Worm (Caenorhabditis elegans) whole organism, late embryonic: ENCODE measurements around the gene Y37E11B.5.

ENCODE experiments used
- C38D4.7 ChIP-seq: fragments of 200-800 bp; sonication (Bioruptor generic); optimal IDR thresholded peaks from 2 replicates; lab custom pipeline; 2018; ENCODE audit warnings: mild to moderate bottlenecking, missing genetic modification characterization, moderate library complexity, missing compliant biosample characterization
- F13H6.1 ChIP-seq: sonication (generic microtip); optimal IDR thresholded peaks from 2 replicates; lab custom pipeline; 2016; ENCODE audit warnings: missing genetic modification characterization, missing compliant biosample characterization
- T23F11.4 ChIP-seq: fragments of 200-800 bp; sonication (Bioruptor generic); optimal IDR thresholded peaks from 2 replicates; lab custom pipeline; 2018; ENCODE audit warnings: mild to moderate bottlenecking, missing genetic modification characterization, missing compliant biosample characterization
- Y22D7AL.16 ChIP-seq: sonication (generic microtip); optimal IDR thresholded peaks from 2 replicates; lab custom pipeline; 2016; ENCODE audit warnings: missing genetic modification characterization, missing compliant biosample characterization
- ahr-1 ChIP-seq: sonication (generic microtip); optimal IDR thresholded peaks from 2 replicates; lab custom pipeline; 2016; ENCODE audit warnings: missing genetic modification characterization, missing compliant biosample characterization
- ama-1 ChIP-seq: fragments of 150-350 bp; optimal IDR thresholded peaks from 2 replicates; lab custom pipeline; 2014
- ceh-14 ChIP-seq: sonication (generic microtip); optimal IDR thresholded peaks from 2 replicates; lab custom pipeline; 2016; ENCODE audit warnings: missing genotype, missing genetic modification characterization, missing compliant biosample characterization
- ceh-18 ChIP-seq: sonication (generic microtip); optimal IDR thresholded peaks from 2 replicates; lab custom pipeline; 2016; ENCODE audit warnings: missing genetic modification characterization, missing compliant biosample characterization
- ceh-2 ChIP-seq: sonication (generic microtip); optimal IDR thresholded peaks from 2 replicates; lab custom pipeline; 2016; ENCODE audit warnings: missing genotype, missing genetic modification characterization, missing compliant biosample characterization
- ceh-22 ChIP-seq: sonication (generic microtip); optimal IDR thresholded peaks from 2 replicates; lab custom pipeline; 2017; ENCODE audit warnings: missing biosample characterization, missing genetic modification characterization
- ceh-24 ChIP-seq: sonication (generic microtip); optimal IDR thresholded peaks from 2 replicates; lab custom pipeline; 2016; ENCODE audit warnings: mild to moderate bottlenecking, missing genetic modification characterization, missing compliant biosample characterization
- ceh-31 ChIP-seq: sonication (generic microtip); optimal IDR thresholded peaks from 2 replicates; lab custom pipeline; 2016; ENCODE audit warnings: missing genetic modification characterization, missing compliant biosample characterization
- ceh-45 ChIP-seq: fragments of 200-800 bp; sonication (Bioruptor generic); IDR thresholded peaks from 2 replicates; pipeline ENCODE4 v1.3.6; 2022; ENCODE audit warnings: missing genetic modification reagents, missing genetic modification characterization, missing compliant biosample characterization
- ceh-6 ChIP-seq: fragments of 200-800 bp; sonication (Bioruptor generic); optimal IDR thresholded peaks from 2 replicates; lab custom pipeline; 2018; ENCODE audit warnings: mild to moderate bottlenecking, missing genetic modification characterization, missing compliant biosample characterization
- ceh-9 ChIP-seq: sonication (generic microtip); optimal IDR thresholded peaks from 2 replicates; lab custom pipeline; 2016; ENCODE audit warnings: mild to moderate bottlenecking, missing genetic modification characterization, inconsistent platforms, missing compliant biosample characterization
- dmd-4 ChIP-seq: sonication (generic microtip); optimal IDR thresholded peaks from 2 replicates; lab custom pipeline; 2016; ENCODE audit warnings: borderline replicate concordance, missing genetic modification characterization, missing compliant biosample characterization
- dve-1 ChIP-seq: sonication (generic microtip); optimal IDR thresholded peaks from 2 replicates; lab custom pipeline; 2017; ENCODE audit warnings: antibody characterized with exemption, mild to moderate bottlenecking, missing genetic modification characterization, missing compliant biosample characterization
- elt-2 ChIP-seq: sonication (generic microtip); optimal IDR thresholded peaks from 2 replicates; lab custom pipeline; 2016; ENCODE audit warnings: missing genetic modification reagents, missing genetic modification characterization, missing compliant biosample characterization
- ets-4 ChIP-seq: sonication (generic microtip); optimal IDR thresholded peaks from 2 replicates; lab custom pipeline; 2016; ENCODE audit warnings: missing genetic modification characterization, missing compliant biosample characterization
- eyg-1 ChIP-seq: sonication (generic microtip); optimal IDR thresholded peaks from 2 replicates; lab custom pipeline; 2016; ENCODE audit warnings: missing genotype, missing genetic modification characterization, missing compliant biosample characterization
- gmeb-2 ChIP-seq: sonication (generic microtip); optimal IDR thresholded peaks from 2 replicates; lab custom pipeline; 2016; ENCODE audit warnings: missing genetic modification characterization, inconsistent platforms, missing compliant biosample characterization
- hlh-13 ChIP-seq: fragments of 200-800 bp; sonication (Bioruptor generic); optimal IDR thresholded peaks from 2 replicates; lab custom pipeline; 2018; ENCODE audit warnings: mild to moderate bottlenecking, missing genetic modification characterization, missing compliant biosample characterization
- hlh-15 ChIP-seq: sonication (generic microtip); optimal IDR thresholded peaks from 2 replicates; lab custom pipeline; 2016; ENCODE audit warnings: missing genetic modification characterization, missing compliant biosample characterization
- hlh-30 ChIP-seq: sonication (generic microtip); optimal IDR thresholded peaks from 2 replicates; lab custom pipeline; 2017; ENCODE audit warnings: antibody characterized with exemption, missing genetic modification characterization, missing compliant biosample characterization; ENCODE audit not compliant: insufficient read depth
- hlh-6 ChIP-seq: sonication (generic microtip); optimal IDR thresholded peaks from 2 replicates; lab custom pipeline; 2016; ENCODE audit warnings: missing genotype, missing genetic modification characterization, missing compliant biosample characterization
- hlh-8 ChIP-seq: sonication (generic microtip); optimal IDR thresholded peaks from 2 replicates; lab custom pipeline; 2016; ENCODE audit warnings: missing genotype, missing genetic modification characterization, missing compliant biosample characterization
- lim-6 ChIP-seq: sonication (generic microtip); optimal IDR thresholded peaks from 2 replicates; lab custom pipeline; 2016; ENCODE audit warnings: missing genetic modification characterization, missing compliant biosample characterization
- lin-11 ChIP-seq: fragments of 200-800 bp; sonication (Bioruptor generic); optimal IDR thresholded peaks from 2 replicates; lab custom pipeline; 2018; ENCODE audit warnings: mild to moderate bottlenecking, missing genetic modification characterization, missing compliant biosample characterization
- madf-2 ChIP-seq: sonication (generic microtip); optimal IDR thresholded peaks from 2 replicates; lab custom pipeline; 2017; ENCODE audit warnings: missing genetic modification characterization, missing compliant biosample characterization
- mec-3 ChIP-seq: sonication (generic microtip); optimal IDR thresholded peaks from 2 replicates; lab custom pipeline; 2016; ENCODE audit warnings: borderline replicate concordance, missing genetic modification characterization, missing compliant biosample characterization
- nfya-1 ChIP-seq: sonication (generic microtip); optimal IDR thresholded peaks from 2 replicates; lab custom pipeline; 2017; ENCODE audit warnings: missing genetic modification characterization, mild to moderate bottlenecking, missing compliant biosample characterization, antibody characterized with exemption, moderate library complexity
- nhr-11 ChIP-seq: fragments of 150-350 bp; optimal IDR thresholded peaks from 2 replicates; lab custom pipeline; 2014; ENCODE audit warnings: missing biosample characterization, missing genetic modification characterization
- nhr-232 ChIP-seq: sonication (generic microtip); optimal IDR thresholded peaks from 2 replicates; lab custom pipeline; 2016; ENCODE audit warnings: missing genetic modification characterization, missing compliant biosample characterization
- odd-2 ChIP-seq: sonication (generic microtip); optimal IDR thresholded peaks from 2 replicates; lab custom pipeline; 2017; ENCODE audit warnings: antibody characterized with exemption, mild to moderate bottlenecking, missing genetic modification characterization, missing compliant biosample characterization
- pag-3 ChIP-seq: sonication (generic microtip); optimal IDR thresholded peaks from 2 replicates; lab custom pipeline; 2016; ENCODE audit warnings: missing compliant biosample characterization, missing genetic modification characterization, borderline replicate concordance
- pat-9 ChIP-seq: fragments of 200-800 bp; sonication (Bioruptor generic); optimal IDR thresholded peaks from 2 replicates; lab custom pipeline; 2018; ENCODE audit warnings: mild to moderate bottlenecking, missing genetic modification characterization, moderate library complexity, missing compliant biosample characterization
- pax-1 ChIP-seq: fragments of 150-350 bp; optimal IDR thresholded peaks from 2 replicates; lab custom pipeline; 2014; ENCODE audit warnings: missing biosample characterization, missing genetic modification characterization
- pha-2 ChIP-seq: sonication (generic microtip); optimal IDR thresholded peaks from 2 replicates; lab custom pipeline; 2017; ENCODE audit warnings: mild to moderate bottlenecking, missing genetic modification characterization, missing compliant biosample characterization
- pha-4 ChIP-seq: fragments of 150-350 bp; optimal IDR thresholded peaks from 2 replicates; lab custom pipeline; 2018; ENCODE audit warnings: missing biosample characterization, missing genetic modification reagents, missing genetic modification characterization
- pqm-1 ChIP-seq: sonication (generic microtip); optimal IDR thresholded peaks from 2 replicates; lab custom pipeline; 2016; ENCODE audit warnings: missing genetic modification characterization, missing compliant biosample characterization
- pros-1 ChIP-seq: fragments of 150-350 bp; optimal IDR thresholded peaks from 2 replicates; lab custom pipeline; 2014; ENCODE audit warnings: missing biosample characterization, missing genetic modification reagents, missing genetic modification characterization
- ref-2 ChIP-seq: sonication (generic microtip); optimal IDR thresholded peaks from 2 replicates; lab custom pipeline; 2016; ENCODE audit warnings: missing genetic modification characterization, missing compliant biosample characterization
- rnt-1 ChIP-seq: sonication (generic microtip); optimal IDR thresholded peaks from 2 replicates; lab custom pipeline; 2016; ENCODE audit warnings: missing genetic modification characterization, missing compliant biosample characterization
- syd-9 ChIP-seq: sonication (generic microtip); optimal IDR thresholded peaks from 2 replicates; lab custom pipeline; 2016; ENCODE audit warnings: mild to moderate bottlenecking, missing genetic modification characterization, moderate library complexity, missing compliant biosample characterization
- tbx-2 ChIP-seq: sonication (generic microtip); optimal IDR thresholded peaks from 2 replicates; lab custom pipeline; 2016; ENCODE audit warnings: missing genetic modification characterization, missing compliant biosample characterization
- unc-3 ChIP-seq, 2 experiments: fragments of 200-800 bp in 1 of 2; sonication (Bioruptor generic) in 1 of 2; sonication (generic microtip) in 1 of 2; conservative IDR thresholded peaks in 1 of 2; optimal IDR thresholded peaks in 1 of 2; 2 replicates each; pipeline versions ENCODE4 v1.3.6 to Lab custom; 2016 to 2022; ENCODE audit warnings: missing compliant biosample characterization in 2 of 2, missing genetic modification characterization in 2 of 2, missing genetic modification reagents in 1 of 2
- zip-5 ChIP-seq: sonication (generic microtip); optimal IDR thresholded peaks from 2 replicates; lab custom pipeline; 2016; ENCODE audit warnings: missing genetic modification characterization, missing compliant biosample characterization
- ztf-16 ChIP-seq: sonication (generic microtip); optimal IDR thresholded peaks from 2 replicates; lab custom pipeline; 2017; ENCODE audit warnings: missing genetic modification characterization, missing compliant biosample characterization

Y37E11B.5 gene

ce11 chrIV:3552933-3553332 lies 45.4 kb downstream of the Y37E11B.5 start:
- TF ChIP-seq F13H6.1 (tag; lab: Kevin White, UChicago) (no peak), ceh-31 (tag; lab: Kevin White, UChicago) (no peak), ahr-1 (tag; lab: Kevin White, UChicago) (no peak), eyg-1 (tag; lab: Kevin White, UChicago) (no peak), ceh-6 (GFP tag; lab: Kevin White, UChicago) (no peak), pha-2 (no peak), syd-9 (tag; lab: Kevin White, UChicago) (no peak), pqm-1 (tag; lab: Kevin White, UChicago) (no peak), unc-3 (GFP tag; conservative IDR thresholded peaks at IDR 0.05; lab: Robert Waterston, UW) (no peak), unc-3 (tag; optimal IDR thresholded peaks at IDR 0.05; lab: Kevin White, UChicago) (no peak), lim-6 (no peak)

- TF ChIP-seq pat-9 (tag; lab: Kevin White, UChicago), result peak; percentile 49
- TF ChIP-seq lim-6, result no peak
- no peak for TF ChIP-seq pag-3 (tag; lab: Kevin White, UChicago)
- no peak for TF ChIP-seq hlh-8 (tag; lab: Kevin White, UChicago)
- peak; percentile 36 for TF ChIP-seq elt-2
- no peak for TF ChIP-seq ceh-9 (tag; lab: Kevin White, UChicago)
- no peak for TF ChIP-seq ama-1 (lab: Kevin White, UChicago)
- peak; percentile 37 for TF ChIP-seq ceh-18 (tag; lab: Kevin White, UChicago)
- TF ChIP-seq eyg-1 (tag; lab: Kevin White, UChicago), result no peak
- no peak for TF ChIP-seq hlh-6 (tag; lab: Kevin White, UChicago)
- no peak for TF ChIP-seq mec-3 (tag; lab: Kevin White, UChicago)
- no peak for TF ChIP-seq F13H6.1 (tag; lab: Kevin White, UChicago)
- peak; percentile 46 for TF ChIP-seq lin-11 (tag; lab: Kevin White, UChicago)
- peak; percentile 26 for TF ChIP-seq pqm-1 (tag; lab: Kevin White, UChicago)
- peak; percentile 47 for TF ChIP-seq tbx-2 (tag; lab: Kevin White, UChicago)
- no peak for TF ChIP-seq nhr-11 (tag; lab: Kevin White, UChicago)
- TF ChIP-seq ceh-2 (tag; lab: Kevin White, UChicago), result no peak
- no peak for TF ChIP-seq pha-4 (tag; lab: Kevin White, UChicago)
- peak; percentile 37 for TF ChIP-seq gmeb-2 (tag; lab: Kevin White, UChicago)
- TF ChIP-seq Y22D7AL.16, result peak; percentile 44
- 0 out of 2 replicates have a peak, but pooled peaks have one; percentile 32 for TF ChIP-seq ceh-45 (GFP tag; lab: Robert Waterston, UW)
- no peak for TF ChIP-seq pax-1 (tag; lab: Kevin White, UChicago)
- no peak for TF ChIP-seq dmd-4
- no peak for TF ChIP-seq ref-2 (tag; lab: Kevin White, UChicago)
- peak; percentile 38 for TF ChIP-seq ztf-16 (tag; lab: Kevin White, UChicago)
- peak; percentile 37 for TF ChIP-seq T23F11.4 (GFP tag; lab: Kevin White, UChicago)
- TF ChIP-seq odd-2 (tag; lab: Kevin White, UChicago), result peak; percentile 46
- TF ChIP-seq hlh-30 (tag; lab: Kevin White, UChicago), result peak; percentile 1
- TF ChIP-seq ceh-6 (GFP tag; lab: Kevin White, UChicago), result peak; percentile 56
- peak; percentile 4 for TF ChIP-seq hlh-13 (GFP tag; lab: Kevin White, UChicago)
- peak; percentile 52 for TF ChIP-seq C38D4.7 (GFP tag; lab: Kevin White, UChicago)
- TF ChIP-seq nhr-232, result peak; percentile 63
- TF ChIP-seq pros-1, result no peak
- TF ChIP-seq zip-5 (tag; lab: Kevin White, UChicago), result peak; percentile 36
- TF ChIP-seq dve-1 (tag; lab: Kevin White, UChicago), result no peak
- TF ChIP-seq ceh-24 (tag; lab: Kevin White, UChicago), result no peak
- TF ChIP-seq hlh-15 (tag; lab: Kevin White, UChicago), result no peak
- no peak for TF ChIP-seq ceh-22 (tag; lab: Kevin White, UChicago)
- TF ChIP-seq ets-4 (tag; lab: Kevin White, UChicago), result no peak
- TF ChIP-seq ceh-31 (tag; lab: Kevin White, UChicago), result no peak
- peak; percentile 22 for TF ChIP-seq ceh-14
- TF ChIP-seq rnt-1, result no peak
- TF ChIP-seq syd-9 (tag; lab: Kevin White, UChicago), result no peak
- TF ChIP-seq madf-2 (tag; lab: Kevin White, UChicago), result peak; percentile 23
- peak; percentile 2 for TF ChIP-seq pha-2
- TF ChIP-seq ahr-1 (tag; lab: Kevin White, UChicago), result no peak
- no peak for TF ChIP-seq nfya-1
Observed at ce11 chrIV:3551777-3552462, 46.4 kb downstream of the Y37E11B.5 start.
